Worm (Caenorhabditis elegans): ENCODE results near the gene ZK1307.9.

The ZK1307.9 gene

ce11 chrII:9624110-9624695, 25.1 kb upstream of the ZK1307.9 start, which contains the start of the genes dnj-20 and ZK1307.8:
dnj-20 (minus strand) TSS chrII:9624176.
ZK1307.8 (plus strand) TSS chrII:9624613.
- TF ChIP-seq mes-2 (tag; optimal IDR thresholded peaks at IDR 0.05; ENCODE audit: poor library complexity, severe bottlenecking) (peak; percentile 40), lin-38 (GFP tag; IDR thresholded peaks at IDR 0.05) (peak; percentile 73), attf-4 (tag; optimal IDR thresholded peaks at IDR 0.05) (no peak), nhr-11 (tag; optimal IDR thresholded peaks at IDR 0.05) (peak; percentile 23), Y105C5A.15 (GFP tag; IDR thresholded peaks at IDR 0.05) (no peak), madf-5 (GFP tag; IDR thresholded peaks at IDR 0.05) (no peak), lsy-2 (tag; optimal IDR thresholded peaks at IDR 0.05) (peak in 1 of 2 experiments; percentile 56), rbr-2 (tag; optimal IDR thresholded peaks at IDR 0.05) (no peak), pqm-1 (tag; optimal IDR thresholded peaks at IDR 0.05) (peak; percentile 25), ceh-20 (GFP tag; IDR thresholded peaks at IDR 0.05) (no peak), zfp-3 (GFP tag; conservative IDR thresholded peaks at IDR 0.05) (no peak), lin-29 (GFP tag; IDR thresholded peaks at IDR 0.05) (no peak), mep-1 (tag; optimal IDR thresholded peaks at IDR 0.05) (peak; percentile 24), hmg-1.1 (GFP tag; IDR thresholded peaks at IDR 0.05) (no peak), daf-16 (GFP tag; optimal IDR thresholded peaks at IDR 0.05) (no peak), daf-16 (tag; optimal IDR thresholded peaks at IDR 0.05) (peak; percentile 63), sdz-12 (GFP tag; optimal IDR thresholded peaks at IDR 0.05) (no peak), Y75B8A.6 (GFP tag; IDR thresholded peaks at IDR 0.05) (no peak), D1046.2 (GFP tag; IDR thresholded peaks at IDR 0.05) (no peak), nhr-76 (tag; optimal IDR thresholded peaks at IDR 0.05) (no peak), skn-1 (tag; optimal IDR thresholded peaks at IDR 0.05) (no peak), mxl-3 (GFP tag; optimal IDR thresholded peaks at IDR 0.05) (peak; percentile 5), dpl-1 (GFP tag; optimal IDR thresholded peaks at IDR 0.05) (peak; percentile 22), php-3 (GFP tag; IDR thresholded peaks at IDR 0.05) (no peak), hlh-30 (tag; optimal IDR thresholded peaks at IDR 0.05; ENCODE audit: insufficient read depth) (peak; percentile 1), tag-97 (GFP tag; IDR thresholded peaks at IDR 0.05) (no peak), ztf-7 (tag; optimal IDR thresholded peaks at IDR 0.05) (no peak), dve-1 (tag; optimal IDR thresholded peaks at IDR 0.05; ENCODE audit: insufficient read depth) (no peak)

- TF ChIP-seq nhr-102 (tag; optimal IDR thresholded peaks at IDR 0.05) = no peak
- TF ChIP-seq unc-62 (GFP tag; optimal IDR thresholded peaks at IDR 0.05 in 1 of 2) = peak in 1 of 2 experiments; percentile 94
- no peak for TF ChIP-seq unc-62 (tag; optimal IDR thresholded peaks at IDR 0.05)
These were observed 23.4 kb upstream of the ZK1307.9 start for ce11 chrII:9625930-9626329.

ce11 chrII:9633956-9634560, 15.2 kb upstream of the ZK1307.9 start:
- TF ChIP-seq set-16 (GFP tag; IDR thresholded peaks at IDR 0.05) (peak; percentile 80), egl-43 (GFP tag; IDR thresholded peaks at IDR 0.05) (peak; percentile 52; the same call in 1 of the 2 replicates)

ce11 chrII:9636300-9636699, 13.0 kb upstream of the ZK1307.9 start, which contains the start of gene ZK1307.7:
ZK1307.7 (plus strand) TSS chrII:9636600.
- TF ChIP-seq zip-11 (GFP tag; IDR thresholded peaks at IDR 0.05) (no peak), vab-7 (GFP tag; IDR thresholded peaks at IDR 0.05) (no peak), fkh-10 (GFP tag; optimal IDR thresholded peaks at IDR 0.05) (no peak), attf-4 (tag; optimal IDR thresholded peaks at IDR 0.05) (no peak), nhr-11 (tag; optimal IDR thresholded peaks at IDR 0.05) (no peak), php-3 (GFP tag; IDR thresholded peaks at IDR 0.05) (no peak), dpl-1 (GFP tag; optimal IDR thresholded peaks at IDR 0.05) (no peak), skn-1 (tag; optimal IDR thresholded peaks at IDR 0.05) (no peak), nhr-111 (GFP tag; optimal IDR thresholded peaks at IDR 0.05) (no peak), T26A8.4 (GFP tag; IDR thresholded peaks at IDR 0.05) (no peak), ceh-62 (tag; optimal IDR thresholded peaks at IDR 0.05) (no peak)
